Worm (Caenorhabditis elegans): ENCODE measurements around the gene ceh-79.

Gene ceh-79

ce11 chrV:13272275-13272674 is 29.4 kb upstream of the ceh-79 start:
- TF ChIP-seq tbp1 (GFP tag; optimal IDR thresholded peaks at IDR 0.05) (no peak), gei-17 (GFP tag; optimal IDR thresholded peaks at IDR 0.05) (no peak), unc-130 (GFP tag; optimal IDR thresholded peaks at IDR 0.05) (no peak), ztf-28 (GFP tag; IDR thresholded peaks at IDR 0.05) (no peak), ceh-91 (GFP tag; IDR thresholded peaks at IDR 0.05) (no peak), hlh-26 (GFP tag; conservative IDR thresholded peaks at IDR 0.05) (no peak), egl-18 (GFP tag; IDR thresholded peaks at IDR 0.05) (no peak), unc-62 (GFP tag; optimal IDR thresholded peaks at IDR 0.05) (no peak), ztf-22 (GFP tag; optimal IDR thresholded peaks at IDR 0.05) (no peak), egl-44 (GFP tag; IDR thresholded peaks at IDR 0.05) (no peak), hrde-1 (tag; optimal IDR thresholded peaks at IDR 0.05; ENCODE audit: borderline replicate concordance) (no peak), C06A6.2 (GFP tag; conservative IDR thresholded peaks at IDR 0.05) (no peak), die-1 (tag; optimal IDR thresholded peaks at IDR 0.05) (no peak), T26A5.8 (tag; optimal IDR thresholded peaks at IDR 0.05) (no peak), B0261.1 (tag; optimal IDR thresholded peaks at IDR 0.05) (no peak), aptf-2 (GFP tag; conservative IDR thresholded peaks at IDR 0.05) (no peak)

DNA sequence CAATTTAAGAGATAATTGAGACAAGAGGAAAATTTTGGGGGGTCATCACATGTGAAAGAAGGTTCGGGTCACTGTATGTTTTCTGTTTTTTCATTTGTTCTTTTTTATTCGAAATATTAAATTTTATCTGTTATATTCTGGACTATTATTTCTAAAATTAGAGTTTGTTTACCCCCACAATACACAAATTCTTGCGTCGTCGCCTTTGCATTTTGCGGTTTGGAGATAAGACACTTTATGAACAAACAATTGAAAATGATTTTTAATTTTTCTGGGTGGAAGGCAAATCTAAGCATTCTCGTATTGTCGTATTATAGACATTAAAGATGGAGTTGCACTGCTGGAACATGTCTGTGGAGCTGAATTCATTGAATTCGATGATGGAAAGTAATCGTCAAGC is 28.3 kb upstream of the ceh-79 start:
- TF ChIP-seq madf-3 (GFP tag; IDR thresholded peaks at IDR 0.05) (no peak), C17E4.6 (GFP tag; IDR thresholded peaks at IDR 0.05) (no peak), K12H6.12 (tag; optimal IDR thresholded peaks at IDR 0.05) (no peak), gei-17 (GFP tag; optimal IDR thresholded peaks at IDR 0.05) (no peak), hlh-26 (GFP tag; conservative IDR thresholded peaks at IDR 0.05) (no peak)

- TF ChIP-seq hmg-20 (GFP tag; IDR thresholded peaks at IDR 0.05) (no peak), lsl-1 (GFP tag; optimal IDR thresholded peaks at IDR 0.05) (no peak), F37B4.10 (GFP tag; IDR thresholded peaks at IDR 0.05) (no peak), sdz-38 (tag; optimal IDR thresholded peaks at IDR 0.05) (no peak), pha-4 (tag; optimal IDR thresholded peaks at IDR 0.05) (no peak), tlf-1 (GFP tag; optimal IDR thresholded peaks at IDR 0.05) (no peak), ama-1 (optimal IDR thresholded peaks at IDR 0.05) (no peak), ama-1 (GFP tag; optimal IDR thresholded peaks at IDR 0.05) (no peak), let-607 (tag; optimal IDR thresholded peaks at IDR 0.05) (no peak), madf-10 (tag; optimal IDR thresholded peaks at IDR 0.05) (no peak), F52B5.7 (tag; optimal IDR thresholded peaks at IDR 0.05) (no peak), T07F8.4 (tag; optimal IDR thresholded peaks at IDR 0.05) (no peak), let-526 (GFP tag; IDR thresholded peaks at IDR 0.05) (no peak), akir-1 (GFP tag; optimal IDR thresholded peaks at IDR 0.05) (no peak), attf-6 (GFP tag; IDR thresholded peaks at IDR 0.05) (no peak), C06A6.2 (GFP tag; conservative IDR thresholded peaks at IDR 0.05) (no peak), nhr-80 (tag; optimal IDR thresholded peaks at IDR 0.05) (peak; percentile 56), hsf-1 (GFP tag; IDR thresholded peaks at IDR 0.05) (no peak), athp-1 (tag; optimal IDR thresholded peaks at IDR 0.05) (no peak), bed-2 (GFP tag; IDR thresholded peaks at IDR 0.05) (no peak), nfyb-1 (GFP tag; IDR thresholded peaks at IDR 0.05) (0 out of 2 replicates have a peak, but pooled peaks have one; percentile 37), ets-4 (GFP tag; optimal IDR thresholded peaks at IDR 0.05) (no peak), ZK185.1 (tag; optimal IDR thresholded peaks at IDR 0.05; ENCODE audit: poor library complexity, severe bottlenecking) (no peak), ztf-18 (tag; optimal IDR thresholded peaks at IDR 0.05) (no peak), cebp-1 (GFP tag; IDR thresholded peaks at IDR 0.05) (no peak), cebp-1 (tag; optimal IDR thresholded peaks at IDR 0.05) (peak; percentile 18), zim-3 (tag; optimal IDR thresholded peaks at IDR 0.05) (no peak)
These were observed 27.0 kb upstream of the ceh-79 start for ce11 chrV:13274615-13275014.
